Worm (Caenorhabditis elegans): ENCODE measurements around the gene F07C6.2.

F07C6.2 gene

ce11 chrIV:12825304-12825703, 34.3 kb downstream of the F07C6.2 start, which contains the start of gene M02B1.4:
TSS of gene M02B1.4 (minus strand) at chrIV:12825312.
- TF ChIP-seq attf-5 (GFP tag; optimal IDR thresholded peaks at IDR 0.05): no peak
- TF ChIP-seq nfya-1 (tag; optimal IDR thresholded peaks at IDR 0.05; ENCODE audit: borderline replicate concordance, insufficient read depth): no peak
- no peak for TF ChIP-seq hrde-1 (tag; optimal IDR thresholded peaks at IDR 0.05; ENCODE audit: borderline replicate concordance)
- TF ChIP-seq Y67H2A.10 (GFP tag; conservative IDR thresholded peaks at IDR 0.05): no peak
- no peak for TF ChIP-seq F23B12.7 (tag; optimal IDR thresholded peaks at IDR 0.05; ENCODE audit: insufficient read depth)
- no peak for TF ChIP-seq F33H1.4 (GFP tag; IDR thresholded peaks at IDR 0.05)
- no peak for TF ChIP-seq B0336.3 (GFP tag; IDR thresholded peaks at IDR 0.05)
- no peak for TF ChIP-seq F57A8.1 (GFP tag; optimal IDR thresholded peaks at IDR 0.05)
- no peak for TF ChIP-seq K11D2.4 (GFP tag; IDR thresholded peaks at IDR 0.05)
- no peak for TF ChIP-seq ztf-26 (tag; optimal IDR thresholded peaks at IDR 0.05)
- TF ChIP-seq Y53G8AR.9 (GFP tag; conservative IDR thresholded peaks at IDR 0.05): no peak
- no peak for TF ChIP-seq ztf-22 (GFP tag; optimal IDR thresholded peaks at IDR 0.05)
- no peak for TF ChIP-seq akir-1 (GFP tag; optimal IDR thresholded peaks at IDR 0.05)
- TF ChIP-seq nhr-90 (tag; optimal IDR thresholded peaks at IDR 0.05): no peak
- TF ChIP-seq madf-8 (GFP tag; conservative IDR thresholded peaks at IDR 0.05): no peak

ce11 chrIV:12830829-12831392, 39.9 kb downstream of the F07C6.2 start:
- no peak for TF ChIP-seq F49E8.2 (tag; optimal IDR thresholded peaks at IDR 0.05; ENCODE audit: insufficient read depth)
- no peak for TF ChIP-seq gei-17 (GFP tag; optimal IDR thresholded peaks at IDR 0.05)
- no peak for TF ChIP-seq ztf-6 (GFP tag; IDR thresholded peaks at IDR 0.05)
- TF ChIP-seq snpc-4 (GFP tag; optimal IDR thresholded peaks at IDR 0.05): no peak
- no peak for TF ChIP-seq snpc-4 (tag; optimal IDR thresholded peaks at IDR 0.05)
- TF ChIP-seq atf-7 (tag; optimal IDR thresholded peaks at IDR 0.05): no peak
- TF ChIP-seq F55B11.4 (tag; optimal IDR thresholded peaks at IDR 0.05; ENCODE audit: borderline replicate concordance, insufficient read depth): no peak
- no peak for TF ChIP-seq die-1 (tag; optimal IDR thresholded peaks at IDR 0.05)
- no peak for TF ChIP-seq nfya-2 (GFP tag; IDR thresholded peaks at IDR 0.05)
- 0 out of 2 replicates have a peak, but pooled peaks have one; percentile 8 for TF ChIP-seq hmg-1.2 (GFP tag; IDR thresholded peaks at IDR 0.05)
- peak; percentile 0 for TF ChIP-seq snpc-3.4 (tag; optimal IDR thresholded peaks at IDR 0.05)
- TF ChIP-seq madf-6 (GFP tag; IDR thresholded peaks at IDR 0.05): peak; percentile 61
- no peak for TF ChIP-seq lin-35 (GFP tag; optimal IDR thresholded peaks at IDR 0.05)
- no peak for TF ChIP-seq Y67H2A.10 (GFP tag; conservative IDR thresholded peaks at IDR 0.05)
- TF ChIP-seq sdz-38 (tag; optimal IDR thresholded peaks at IDR 0.05): no peak
- peak; percentile 68 for TF ChIP-seq efl-1 (GFP tag; optimal IDR thresholded peaks at IDR 0.05)
- no peak for TF ChIP-seq ztf-3 (GFP tag; optimal IDR thresholded peaks at IDR 0.05)
- TF ChIP-seq rcor-1 (GFP tag; IDR thresholded peaks at IDR 0.05): no peak
- TF ChIP-seq F23B12.7 (tag; optimal IDR thresholded peaks at IDR 0.05; ENCODE audit: insufficient read depth): no peak
- TF ChIP-seq ceh-40 (GFP tag; IDR thresholded peaks at IDR 0.05): no peak
- TF ChIP-seq ztf-25 (GFP tag; IDR thresholded peaks at IDR 0.05): 0 out of 2 replicates have a peak, but pooled peaks have one; percentile 16
- no peak for TF ChIP-seq tbx-9 (tag; optimal IDR thresholded peaks at IDR 0.05; ENCODE audit: borderline replicate concordance)
- TF ChIP-seq ets-4 (GFP tag; optimal IDR thresholded peaks at IDR 0.05): no peak
- TF ChIP-seq nhr-80 (tag; optimal IDR thresholded peaks at IDR 0.05): no peak
